Fruit fly (Drosophila melanogaster) whole organism, adult: ENCODE measurements around the gene CG34028.

Experiments used
- CG11617 ChIP-seq: fragments of 200-800 bp; sonication (Bioruptor generic); optimal IDR thresholded peaks from 2 replicates; lab custom pipeline; 2017; ENCODE audit warnings: mild to moderate bottlenecking, missing biosample characterization, missing genetic modification reagents, missing genetic modification characterization
- CG12768 ChIP-seq: fragments of 200-800 bp; sonication (Bioruptor generic); optimal IDR thresholded peaks from 2 replicates; lab custom pipeline; 2017; ENCODE audit warnings: missing biosample characterization, missing genetic modification characterization, mild to moderate bottlenecking, moderate library complexity, missing genetic modification reagents
- CG14711 ChIP-seq: fragments of 200-800 bp; sonication (Bioruptor generic); optimal IDR thresholded peaks from 2 replicates; lab custom pipeline; 2018; ENCODE audit warnings: missing biosample characterization, mild to moderate bottlenecking, missing genetic modification characterization, moderate library complexity
- CG1620 ChIP-seq: fragments of 200-800 bp; sonication (Bioruptor generic); optimal IDR thresholded peaks from 2 replicates; lab custom pipeline; 2016; ENCODE audit warnings: missing biosample characterization, missing genetic modification characterization
- CG33017 ChIP-seq: fragments of 200-800 bp; sonication (Bioruptor generic); optimal IDR thresholded peaks from 2 replicates; lab custom pipeline; 2018; ENCODE audit warnings: missing biosample characterization, mild to moderate bottlenecking, missing genetic modification characterization, moderate library complexity
- CG5204 ChIP-seq: fragments of 200-800 bp; sonication (Bioruptor generic); optimal IDR thresholded peaks from 2 replicates; lab custom pipeline; 2016; ENCODE audit warnings: missing biosample characterization, missing genetic modification characterization
- CG7045 ChIP-seq: fragments of 200-800 bp; sonication (Bioruptor generic); optimal IDR thresholded peaks from 2 replicates; lab custom pipeline; 2017; ENCODE audit warnings: missing biosample characterization, mild to moderate bottlenecking, missing genetic modification characterization
- CG7101 ChIP-seq: fragments of 200-800 bp; sonication (Bioruptor generic); optimal IDR thresholded peaks from 2 replicates; lab custom pipeline; 2018; ENCODE audit warnings: missing biosample characterization, mild to moderate bottlenecking, missing genetic modification characterization, moderate library complexity
- Clk ChIP-seq: fragments of 200-800 bp; sonication (Bioruptor generic); optimal IDR thresholded peaks from 2 replicates; lab custom pipeline; 2017; ENCODE audit warnings: missing biosample characterization, missing genetic modification characterization
- Crg-1 ChIP-seq: fragments of 200-800 bp; sonication (Bioruptor generic); optimal IDR thresholded peaks from 2 replicates; lab custom pipeline; 2016; ENCODE audit warnings: missing biosample characterization, missing genetic modification characterization
- Hr96 ChIP-seq: fragments of 200-800 bp; sonication (Bioruptor generic); optimal IDR thresholded peaks from 2 replicates; lab custom pipeline; 2016; ENCODE audit warnings: missing biosample characterization, missing genetic modification characterization
- Mnt ChIP-seq: fragments of 200-800 bp; sonication (Bioruptor generic); optimal IDR thresholded peaks from 2 replicates; lab custom pipeline; 2016; ENCODE audit warnings: missing biosample characterization, mild to moderate bottlenecking, missing genetic modification characterization
- bab1 ChIP-seq: fragments of 200-800 bp; sonication (Bioruptor generic); optimal IDR thresholded peaks from 3 replicates; lab custom pipeline; 2019; ENCODE audit warnings: missing biosample characterization, mild to moderate bottlenecking, missing genetic modification characterization, moderate library complexity
- cic ChIP-seq: fragments of 200-800 bp; sonication (Bioruptor generic); optimal IDR thresholded peaks from 2 replicates; lab custom pipeline; 2017; ENCODE audit warnings: missing biosample characterization, mild to moderate bottlenecking, missing genetic modification characterization, moderate library complexity
- cnc ChIP-seq, 2 experiments: fragments of >200 bp; optimal IDR thresholded peaks; 2 replicates each; lab custom pipeline; 2017
- kay ChIP-seq: fragments of 200-800 bp; sonication (Bioruptor generic); peaks from one replicate; lab custom pipeline; 2016; ENCODE audit warnings: missing biosample characterization, missing genetic modification characterization, borderline replicate concordance
- ovo ChIP-seq: fragments of 200-800 bp; sonication (Bioruptor generic); optimal IDR thresholded peaks from 2 replicates; lab custom pipeline; 2016; ENCODE audit warnings: missing biosample characterization, missing genetic modification characterization
- pad ChIP-seq: fragments of 200-800 bp; sonication (Bioruptor generic); optimal IDR thresholded peaks from 3 replicates; lab custom pipeline; 2017; ENCODE audit warnings: missing biosample characterization, missing genetic modification characterization, mild to moderate bottlenecking, moderate library complexity, missing genetic modification reagents
- tj ChIP-seq: fragments of 200-800 bp; sonication (Bioruptor generic); optimal IDR thresholded peaks from 3 replicates; lab custom pipeline; 2017; ENCODE audit warnings: missing biosample characterization, mild to moderate bottlenecking, missing genetic modification characterization, moderate library complexity
- toe ChIP-seq: fragments of 200-800 bp; sonication (Bioruptor generic); optimal IDR thresholded peaks from 2 replicates; lab custom pipeline; 2016; ENCODE audit warnings: missing biosample characterization, missing genetic modification characterization

Gene CG34028

dm6 chrX:9551179-9551578 lies 39.9 kb downstream of the CG34028 start:
- TF ChIP-seq CG12768, result no peak
- TF ChIP-seq CG11617 (GFP tag; lab: Kevin White, UChicago), result no peak
- TF ChIP-seq tj, result peak; percentile 53
- no peak for TF ChIP-seq Mnt (GFP tag; lab: Kevin White, UChicago)

DNA sequence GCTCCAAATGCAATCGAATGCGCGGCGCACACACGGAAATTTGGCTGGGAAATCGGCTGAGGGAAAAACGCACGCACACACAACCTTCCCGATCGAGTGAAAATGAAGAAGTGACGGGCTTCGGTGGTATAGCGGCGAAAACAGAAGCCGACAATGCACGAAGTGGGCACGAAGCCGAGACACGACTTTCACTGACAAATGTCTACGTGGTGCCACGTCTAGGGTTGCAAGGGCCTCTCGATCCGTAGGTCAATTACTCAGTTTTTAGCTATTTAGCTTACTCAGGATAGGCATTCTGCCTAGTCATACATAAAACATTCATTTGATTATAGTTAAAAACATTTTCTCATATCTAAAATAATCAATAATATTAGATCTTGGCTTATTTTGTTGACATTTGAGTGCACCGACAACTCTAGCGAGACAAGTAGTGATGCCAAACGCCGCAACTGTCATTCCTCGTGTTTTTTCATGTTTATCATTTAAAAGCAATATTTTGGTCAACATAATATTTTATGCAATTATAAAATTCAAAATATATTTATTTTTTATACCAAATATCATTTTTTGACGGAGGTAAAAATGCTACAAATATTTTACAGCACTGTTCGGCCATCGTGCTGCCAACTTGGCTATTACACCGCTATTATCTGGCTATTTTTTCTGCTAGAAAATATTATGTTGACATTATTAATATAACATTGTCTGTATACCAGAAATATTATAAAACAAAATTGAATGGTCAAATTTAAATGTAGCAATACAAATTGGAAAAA lies 42.4 kb downstream of the CG34028 start:
- TF ChIP-seq CG12768 (peak; percentile 90), CG5204 (peak; percentile 82), kay (GFP tag; lab: Kevin White, UChicago) (no peak), bab1 (GFP tag; lab: Kevin White, UChicago) (peak; percentile 94), Crg-1 (peak; percentile 93), Mnt (GFP tag; lab: Kevin White, UChicago) (peak; percentile 88), toe (GFP tag; lab: Kevin White, UChicago) (peak; percentile 87), CG14711 (tag; lab: Kevin White, UChicago) (peak; percentile 99), pad (GFP tag; lab: Kevin White, UChicago) (peak; percentile 82), CG33017 (tag; lab: Kevin White, UChicago) (peak; percentile 81), cic (GFP tag; lab: Kevin White, UChicago) (peak; percentile 9), CG11617 (GFP tag; lab: Kevin White, UChicago) (peak; percentile 92), CG7045 (GFP tag; lab: Kevin White, UChicago) (peak; percentile 84), cnc (optimal IDR thresholded peaks at IDR 0.05; lab: Kevin White, UChicago) (no peak), ovo (peak; percentile 81), CG7101 (tag; lab: Kevin White, UChicago) (peak; percentile 95), Clk (GFP tag; lab: Kevin White, UChicago) (peak; percentile 70), Hr96 (GFP tag; lab: Kevin White, UChicago) (peak; percentile 91), CG1620 (GFP tag; lab: Kevin White, UChicago) (peak; percentile 91), tj (peak; percentile 69)

DNA sequence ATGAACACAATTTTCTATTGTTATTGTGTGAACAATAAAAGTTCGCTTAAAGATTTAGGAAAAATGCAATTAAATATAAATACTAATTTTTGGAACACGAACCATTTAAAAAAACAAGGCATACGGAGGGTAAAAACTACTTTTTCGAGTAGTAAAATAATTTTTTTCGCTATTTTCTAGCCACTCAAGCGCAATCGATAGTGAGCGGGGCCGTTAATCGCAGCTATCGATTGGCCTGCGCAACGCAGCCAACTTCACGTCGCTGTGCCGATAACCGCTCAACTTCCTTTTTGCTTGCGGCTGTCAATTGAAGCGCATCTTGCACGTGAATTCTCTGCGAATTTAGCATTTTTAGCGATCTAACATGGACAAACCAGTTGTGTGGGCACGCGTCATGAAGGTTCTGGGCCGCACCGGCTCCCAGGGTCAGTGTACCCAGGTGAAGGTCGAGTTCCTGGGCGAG lies 43.1 kb downstream of the CG34028 start, which contains the start of gene RpS28b:
Gene RpS28b, plus strand, starts transcription at position 278 of the 463 bp plus-strand sequence.
- TF ChIP-seq tj (peak; percentile 84), CG1620 (GFP tag; lab: Kevin White, UChicago) (peak; percentile 98), pad (GFP tag; lab: Kevin White, UChicago) (peak; percentile 88), Hr96 (GFP tag; lab: Kevin White, UChicago) (peak; percentile 98), Mnt (GFP tag; lab: Kevin White, UChicago) (peak; percentile 95), cnc (optimal IDR thresholded peaks at IDR 0.05; lab: Kevin White, UChicago) (no peak), bab1 (GFP tag; lab: Kevin White, UChicago) (peak; percentile 92), ovo (peak; percentile 98), CG5204 (peak; percentile 47), CG14711 (tag; lab: Kevin White, UChicago) (peak; percentile 62), CG33017 (tag; lab: Kevin White, UChicago) (peak; percentile 58), kay (GFP tag; lab: Kevin White, UChicago) (no peak), CG11617 (GFP tag; lab: Kevin White, UChicago) (peak; percentile 94), CG7101 (tag; lab: Kevin White, UChicago) (peak; percentile 94), CG12768 (peak; percentile 74), cic (GFP tag; lab: Kevin White, UChicago) (peak; percentile 44), CG7045 (GFP tag; lab: Kevin White, UChicago) (peak; percentile 63), toe (GFP tag; lab: Kevin White, UChicago) (peak; percentile 41), Crg-1 (peak; percentile 92), Clk (GFP tag; lab: Kevin White, UChicago) (peak; percentile 3)

dm6 chrX:9556397-9556796 lies 45.1 kb downstream of the CG34028 start, which contains the start of gene CG15317:
Gene CG15317, minus strand, starts transcription at chrX:9556544.
- TF ChIP-seq CG7101 (tag; lab: Kevin White, UChicago), result no peak
- TF ChIP-seq CG1620 (GFP tag; lab: Kevin White, UChicago), result peak; percentile 16
- TF ChIP-seq Mnt (GFP tag; lab: Kevin White, UChicago), result peak; percentile 90
- no peak for TF ChIP-seq cnc (optimal IDR thresholded peaks at IDR 0.05; lab: Kevin White, UChicago)
- no peak for TF ChIP-seq CG12768
